Fruit fly (Drosophila melanogaster): ENCODE measurements around the gene Polr3C.
"Not testable (repeated sequence)": the region's sequence is repeated elsewhere in the genome, so short reads cannot be mapped to it uniquely, and the experiment has no call there.

- TF ChIP-seq D1 (tag; optimal IDR thresholded peaks at IDR 0.05); Ets98B (GFP tag; IDR thresholded peaks at IDR 0.05); EcR (GFP tag; optimal IDR thresholded peaks at IDR 0.05); rn (GFP tag; IDR thresholded peaks at IDR 0.05); CG32121 (GFP tag; IDR thresholded peaks at IDR 0.05); Pif1B (GFP tag; optimal IDR thresholded peaks at IDR 0.05); Pif1A (GFP tag; optimal IDR thresholded peaks at IDR 0.05): not testable (repeated sequence)
Measured at dm6 chr3R:12502210-12502609, 42.0 kb downstream of the Polr3C start, which contains the start of gene Hsp70Bbb.

Data from whole organism, pupa.